Worm (Caenorhabditis elegans) whole organism, young adult: ENCODE measurements around the gene ZK822.10.

ENCODE experiments used
- dox-1 ChIP-seq: fragments of 200-800 bp; sonication (Bioruptor generic); IDR thresholded peaks from 2 replicates; pipeline ENCODE4 v1.3.6; 2022; ENCODE audit warnings: missing genetic modification reagents, missing genetic modification characterization, missing compliant biosample characterization
- snpc-1.1 ChIP-seq: sonication (generic microtip); optimal IDR thresholded peaks from 2 replicates; lab custom pipeline; 2017; ENCODE audit warnings: missing genetic modification characterization, mild to moderate bottlenecking, missing compliant biosample characterization, antibody characterized with exemption, moderate library complexity, missing genotype, missing genetic modification reagents; ENCODE audit not compliant: insufficient read depth
- snpc-4 ChIP-seq, 5 experiments: fragments of 150-350 bp in 1 of 5; sonication (generic microtip) in 4 of 5; optimal IDR thresholded peaks; 2 replicates each; lab custom pipeline; 2014 to 2018; ENCODE audit warnings: missing genetic modification characterization in 5 of 5, missing biosample characterization in 3 of 5, antibody characterized with exemption in 2 of 5, mild to moderate bottlenecking in 2 of 5, missing compliant biosample characterization in 2 of 5, missing genotype in 2 of 5, moderate library complexity in 2 of 5, missing genetic modification reagents in 1 of 5

DNA sequence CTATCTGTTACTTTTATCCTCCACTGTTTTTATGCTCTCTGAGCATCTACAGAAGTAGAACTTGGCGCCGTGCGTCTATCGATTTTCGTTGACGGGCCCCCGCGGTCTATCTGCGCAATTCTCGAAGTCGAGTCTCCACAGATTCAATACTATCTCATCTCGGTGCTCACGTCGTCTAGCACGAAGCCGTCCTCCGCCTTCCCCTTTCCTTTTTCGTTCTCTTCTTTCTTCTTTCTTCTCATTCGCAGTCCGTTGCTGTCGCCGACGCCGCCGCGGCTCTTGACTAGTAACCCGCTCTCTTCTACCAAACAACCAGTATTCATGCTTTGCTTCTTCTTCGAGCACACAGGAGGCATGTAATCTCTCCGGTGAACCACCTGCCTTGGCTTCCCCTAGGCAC lies 45.9 kb upstream of the ZK822.10 start:
- TF ChIP-seq snpc-4 (GFP tag; optimal IDR thresholded peaks at IDR 0.05; lab: Kevin White, UChicago) (no peak), snpc-4 (tag; optimal IDR thresholded peaks at IDR 0.05; lab: Kevin White, UChicago) (no peak), dox-1 (no peak), snpc-1.1 (no peak)
